Fruit fly (Drosophila melanogaster) whole organism, prepupa: Measurements from ENCODE around the gene Dip-B.

Experiments used
- CG1621 ChIP-seq: fragments of 200-800 bp; sonication (Bioruptor generic); optimal IDR thresholded peaks from 3 replicates; lab custom pipeline; 2018; ENCODE audit warnings: missing biosample characterization, mild to moderate bottlenecking, missing genetic modification characterization
- CG3032 ChIP-seq: fragments of 200-800 bp; optimal IDR thresholded peaks from 2 replicates; lab custom pipeline; 2019; ENCODE audit warnings: missing biosample characterization, mild to moderate bottlenecking, missing genetic modification characterization, moderate library complexity
- CG6276 ChIP-seq: fragments of 200-800 bp; sonication (Bioruptor generic); optimal IDR thresholded peaks from 2 replicates; lab custom pipeline; 2017; ENCODE audit warnings: missing biosample characterization, mild to moderate bottlenecking, missing genetic modification characterization
- CG6854 ChIP-seq: fragments of 200-800 bp; sonication (Bioruptor generic); optimal IDR thresholded peaks from 2 replicates; lab custom pipeline; 2017; ENCODE audit warnings: missing biosample characterization, mild to moderate bottlenecking, missing genetic modification characterization
- Smox ChIP-seq: fragments of 200-800 bp; sonication (Bioruptor generic); optimal IDR thresholded peaks from 3 replicates; lab custom pipeline; 2016; ENCODE audit warnings: missing biosample characterization, missing genetic modification characterization
- fd59A ChIP-seq: fragments of 200-800 bp; sonication (Bioruptor generic); optimal IDR thresholded peaks from 2 replicates; lab custom pipeline; 2017; ENCODE audit warnings: missing biosample characterization, mild to moderate bottlenecking, missing genetic modification characterization, missing genetic modification reagents
- pdm3 ChIP-seq: fragments of 200-800 bp; sonication (Bioruptor generic); optimal IDR thresholded peaks from 3 replicates; lab custom pipeline; 2016; ENCODE audit warnings: missing biosample characterization, missing genetic modification characterization

dm6 chr3R:13803185-13803887 lies 21.2 kb downstream of the Dip-B start:
- TF ChIP-seq pdm3 (GFP tag; lab: Kevin White, UChicago) (no peak), CG6854 (GFP tag; lab: Kevin White, UChicago) (no peak), fd59A (GFP tag; lab: Kevin White, UChicago) (no peak), Smox (GFP tag; lab: Kevin White, UChicago) (no peak), CG3032 (tag; lab: Kevin White, UChicago) (no peak), CG6276 (no peak), CG1621 (tag; lab: Kevin White, UChicago) (no peak)
